Worm (Caenorhabditis elegans): ENCODE measurements around the gene F18E3.12.

- no peak for TF ChIP-seq jun-1 (tag; optimal IDR thresholded peaks at IDR 0.05)
- no peak for TF ChIP-seq ztf-4 (tag; optimal IDR thresholded peaks at IDR 0.05)
- TF ChIP-seq aly-2 (tag; optimal IDR thresholded peaks at IDR 0.05), result no peak
- TF ChIP-seq mdl-1 (tag; optimal IDR thresholded peaks at IDR 0.05), result no peak
- TF ChIP-seq nhr-77 (tag; optimal IDR thresholded peaks at IDR 0.05), result no peak
- TF ChIP-seq fkh-10 (GFP tag; optimal IDR thresholded peaks at IDR 0.05), result no peak
- no peak for TF ChIP-seq nhr-237 (tag; optimal IDR thresholded peaks at IDR 0.05)
- TF ChIP-seq ceh-82 (tag; optimal IDR thresholded peaks at IDR 0.05), result no peak
- no peak for TF ChIP-seq snpc-4 (tag; optimal IDR thresholded peaks at IDR 0.05)
Measured at ce11 chrV:7411695-7412094, 3.1 kb upstream of the F18E3.12 start, which contains the start of gene str-41.
